Worm (Caenorhabditis elegans) whole organism, L4/young adult: ENCODE measurements around the gene col-159.

ENCODE experiments used
- W03F9.2 ChIP-seq: fragments of 150-350 bp; optimal IDR thresholded peaks from 2 replicates; lab custom pipeline; 2014; ENCODE audit warnings: missing biosample characterization, missing genetic modification characterization
- dao-5 ChIP-seq: sonication (generic microtip); optimal IDR thresholded peaks from 2 replicates; lab custom pipeline; 2016; ENCODE audit warnings: missing genotype, missing genetic modification characterization, moderate library complexity, missing compliant biosample characterization
- him-1 ChIP-seq: sonication (generic microtip); optimal IDR thresholded peaks from 2 replicates; lab custom pipeline; 2016; ENCODE audit warnings: missing genotype, missing genetic modification reagents, missing genetic modification characterization, missing compliant biosample characterization

- TF ChIP-seq W03F9.2 (no peak), him-1 (tag; lab: Kevin White, UChicago) (no peak), dao-5 (tag; lab: Kevin White, UChicago) (no peak)
These were observed 25.2 kb downstream of the col-159 start for ce11 chrV:13176814-13177213.
